Worm (Caenorhabditis elegans): ENCODE data around the gene T24C4.2.
A peak's percentile ranks its signal among the peaks of the same experiment; 100 is the strongest.

Gene T24C4.2

DNA sequence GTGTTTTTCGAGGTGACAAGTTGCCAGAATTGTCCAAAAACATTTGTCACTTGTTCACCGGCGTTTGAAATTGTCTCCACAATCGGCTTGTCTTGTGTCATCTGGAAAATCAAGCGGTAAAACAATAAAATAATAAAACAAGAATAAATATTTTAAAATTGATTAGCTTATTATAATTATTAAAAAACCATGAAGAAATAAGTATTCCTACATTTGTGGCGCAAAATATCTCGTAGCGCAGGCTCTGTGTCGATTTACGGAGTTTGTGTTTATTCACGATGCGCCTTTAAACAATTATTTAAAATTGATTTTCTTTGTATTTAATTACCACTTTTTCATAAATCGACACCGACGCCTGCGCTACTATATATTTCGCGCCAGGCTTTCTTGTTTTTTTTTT, 17.5 kb downstream of the T24C4.2 start, which contains the start of gene moma-1:
moma-1 (minus strand) TSS at position 101 of the 400 bp plus-strand sequence.
- no peak for TF ChIP-seq lin-11 (tag; optimal IDR thresholded peaks at IDR 0.05)
- TF ChIP-seq sem-4 (tag; optimal IDR thresholded peaks at IDR 0.05): no peak
- TF ChIP-seq mab-5 (tag; optimal IDR thresholded peaks at IDR 0.05): no peak
- TF ChIP-seq sma-3 (GFP tag; optimal IDR thresholded peaks at IDR 0.05): no peak
- no peak for TF ChIP-seq lin-39 (tag; optimal IDR thresholded peaks at IDR 0.05)
- no peak for TF ChIP-seq ztf-4 (tag; optimal IDR thresholded peaks at IDR 0.05)
- no peak for TF ChIP-seq fos-1 (tag; optimal IDR thresholded peaks at IDR 0.05)
- no peak for TF ChIP-seq sma-9 (GFP tag; optimal IDR thresholded peaks at IDR 0.05)
- TF ChIP-seq sma-9 (tag; optimal IDR thresholded peaks at IDR 0.05): no peak
- no peak for TF ChIP-seq egl-27 (tag; optimal IDR thresholded peaks at IDR 0.05)
- no peak for TF ChIP-seq ZK546.5 (tag; optimal IDR thresholded peaks at IDR 0.05)
- no peak for TF ChIP-seq zag-1 (tag; optimal IDR thresholded peaks at IDR 0.05)
- TF ChIP-seq F13H6.1 (tag; optimal IDR thresholded peaks at IDR 0.05): no peak
- TF ChIP-seq nhr-23 (tag; optimal IDR thresholded peaks at IDR 0.05): no peak
- no peak for TF ChIP-seq peb-1 (tag; optimal IDR thresholded peaks at IDR 0.05)
- TF ChIP-seq dmd-4 (tag; optimal IDR thresholded peaks at IDR 0.05): no peak
- no peak for TF ChIP-seq nhr-10 (tag; optimal IDR thresholded peaks at IDR 0.05)
- no peak for TF ChIP-seq skn-1 (tag; optimal IDR thresholded peaks at IDR 0.05)
- TF ChIP-seq lin-13 (GFP tag; optimal IDR thresholded peaks at IDR 0.05): no peak
- no peak for TF ChIP-seq elt-1 (tag; optimal IDR thresholded peaks at IDR 0.05)

DNA sequence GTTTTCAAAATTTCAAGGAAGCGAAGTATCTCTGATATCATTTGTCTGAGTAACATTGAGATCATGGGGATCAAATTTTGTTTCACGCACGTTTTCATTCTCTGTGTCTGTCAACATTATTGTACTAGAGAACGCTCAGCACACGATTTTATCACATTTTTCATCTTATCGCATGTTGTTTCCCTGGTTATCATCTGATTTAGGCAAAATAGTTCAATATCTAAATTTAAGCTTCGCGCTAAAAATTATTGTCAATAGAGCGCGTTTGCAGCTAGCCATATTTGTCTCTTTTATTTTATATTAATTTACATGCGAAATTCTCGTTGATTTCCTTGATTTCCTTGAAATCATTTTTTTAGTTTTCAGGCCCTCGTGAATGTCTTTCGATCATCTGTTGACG, 24.3 kb downstream of the T24C4.2 start, which contains the start of gene K02F3.2:
K02F3.2 (plus strand) TSS at position 357 of the 400 bp plus-strand sequence.
- TF ChIP-seq C34F6.9 (tag; optimal IDR thresholded peaks at IDR 0.05) (peak; percentile 50), ama-1 (optimal IDR thresholded peaks at IDR 0.05) (no peak), lin-13 (GFP tag; optimal IDR thresholded peaks at IDR 0.05) (no peak), fos-1 (tag; optimal IDR thresholded peaks at IDR 0.05) (peak; percentile 47), F13H6.1 (tag; optimal IDR thresholded peaks at IDR 0.05) (peak; percentile 2), peb-1 (tag; optimal IDR thresholded peaks at IDR 0.05) (no peak), sma-3 (GFP tag; optimal IDR thresholded peaks at IDR 0.05) (peak; percentile 36), nhr-129 (tag; optimal IDR thresholded peaks at IDR 0.05) (peak; percentile 66), mdl-1 (tag; optimal IDR thresholded peaks at IDR 0.05) (peak in 1 of 2 experiments; percentile 51), nhr-21 (tag; optimal IDR thresholded peaks at IDR 0.05) (peak; percentile 92), nhr-25 (tag; optimal IDR thresholded peaks at IDR 0.05) (peak; percentile 69), egl-27 (tag; optimal IDR thresholded peaks at IDR 0.05) (no peak), unc-55 (GFP tag; optimal IDR thresholded peaks at IDR 0.05) (peak; percentile 87), skn-1 (tag; optimal IDR thresholded peaks at IDR 0.05) (no peak), ceh-16 (tag; optimal IDR thresholded peaks at IDR 0.05) (no peak), lsy-2 (tag; optimal IDR thresholded peaks at IDR 0.05) (peak; percentile 13 to 66), lin-11 (tag; optimal IDR thresholded peaks at IDR 0.05) (no peak), crh-2 (tag; optimal IDR thresholded peaks at IDR 0.05) (peak; percentile 73), gmeb-1 (tag; optimal IDR thresholded peaks at IDR 0.05) (peak; percentile 93), ztf-4 (tag; optimal IDR thresholded peaks at IDR 0.05) (no peak), blmp-1 (tag; optimal IDR thresholded peaks at IDR 0.05; ENCODE audit: insufficient read depth) (peak; percentile 42), sma-9 (GFP tag; optimal IDR thresholded peaks at IDR 0.05) (peak; percentile 83), sma-9 (tag; optimal IDR thresholded peaks at IDR 0.05) (no peak)

DNA sequence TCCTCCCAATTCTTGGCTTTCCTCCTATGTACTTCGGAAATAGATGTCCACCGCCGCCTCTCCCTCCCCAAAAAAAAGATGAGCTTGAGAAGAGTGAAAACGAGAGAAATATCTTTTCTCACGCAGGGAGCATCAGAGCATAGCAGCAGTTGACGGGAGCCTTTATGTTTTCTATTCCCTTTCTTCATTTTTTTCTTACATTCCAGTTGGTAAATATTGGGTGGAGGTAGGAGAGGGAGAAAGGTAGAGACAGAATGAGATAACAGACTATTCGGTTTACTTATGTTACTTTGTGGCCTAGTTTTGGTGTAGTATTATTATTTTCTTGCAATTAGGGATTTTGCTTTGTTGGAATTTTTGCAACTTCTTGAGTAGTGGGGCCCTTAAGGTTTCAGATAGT, 25.2 kb downstream of the T24C4.2 start:
- TF ChIP-seq nhr-12 (tag; optimal IDR thresholded peaks at IDR 0.05) (no peak), C34F6.9 (tag; optimal IDR thresholded peaks at IDR 0.05) (peak; percentile 2), ceh-82 (tag; optimal IDR thresholded peaks at IDR 0.05) (no peak), unc-55 (GFP tag; optimal IDR thresholded peaks at IDR 0.05) (peak; percentile 5), nhr-237 (tag; optimal IDR thresholded peaks at IDR 0.05) (no peak), nhr-21 (tag; optimal IDR thresholded peaks at IDR 0.05) (no peak), nhr-129 (tag; optimal IDR thresholded peaks at IDR 0.05) (peak; percentile 48), aly-2 (tag; optimal IDR thresholded peaks at IDR 0.05) (no peak), lin-39 (tag; optimal IDR thresholded peaks at IDR 0.05) (no peak), alr-1 (tag; optimal IDR thresholded peaks at IDR 0.05) (no peak), nhr-25 (tag; optimal IDR thresholded peaks at IDR 0.05) (no peak), R02D3.7 (tag; optimal IDR thresholded peaks at IDR 0.05) (no peak)

DNA sequence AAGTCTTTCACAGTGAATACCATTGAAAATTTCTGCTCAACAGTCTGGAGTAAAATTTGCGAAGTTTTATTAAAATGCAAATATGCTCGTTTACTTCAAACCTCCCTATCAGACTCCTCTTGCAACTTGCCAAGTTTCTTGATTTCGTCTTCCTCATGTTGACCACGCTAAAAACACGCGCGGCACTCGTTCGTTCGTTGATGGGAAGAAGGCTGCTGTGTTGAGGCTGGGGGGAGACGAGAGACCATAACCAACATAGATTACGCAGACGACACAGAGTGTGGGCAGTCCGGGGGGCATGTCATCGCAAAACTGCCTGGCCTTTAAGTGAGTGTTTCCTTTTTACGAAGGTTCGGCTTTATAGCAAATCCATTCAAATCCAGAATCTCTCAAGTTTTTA, 25.8 kb downstream of the T24C4.2 start:
- TF ChIP-seq lin-11 (tag; optimal IDR thresholded peaks at IDR 0.05): peak; percentile 3
- TF ChIP-seq C34F6.9 (tag; optimal IDR thresholded peaks at IDR 0.05): peak; percentile 19
- TF ChIP-seq lsy-2 (tag; optimal IDR thresholded peaks at IDR 0.05): peak in 1 of 2 experiments; percentile 18
- TF ChIP-seq nhr-21 (tag; optimal IDR thresholded peaks at IDR 0.05): peak; percentile 71
- peak; percentile 65 for TF ChIP-seq sma-9 (GFP tag; optimal IDR thresholded peaks at IDR 0.05)
- no peak for TF ChIP-seq sma-9 (tag; optimal IDR thresholded peaks at IDR 0.05)
- no peak for TF ChIP-seq unc-62 (GFP tag; optimal IDR thresholded peaks at IDR 0.05)
- TF ChIP-seq mbf-1 (tag; optimal IDR thresholded peaks at IDR 0.05): no peak
- TF ChIP-seq nhr-129 (tag; optimal IDR thresholded peaks at IDR 0.05): peak; percentile 51
- TF ChIP-seq fos-1 (tag; optimal IDR thresholded peaks at IDR 0.05): peak; percentile 68
- TF ChIP-seq gmeb-1 (tag; optimal IDR thresholded peaks at IDR 0.05): no peak
- no peak for TF ChIP-seq elt-1 (tag; optimal IDR thresholded peaks at IDR 0.05)
- peak; percentile 35 for TF ChIP-seq nhr-25 (tag; optimal IDR thresholded peaks at IDR 0.05)

All from whole organism, L2 larva.